Worm (Caenorhabditis elegans): ENCODE measurements around the gene ram-2.

Gene ram-2

DNA sequence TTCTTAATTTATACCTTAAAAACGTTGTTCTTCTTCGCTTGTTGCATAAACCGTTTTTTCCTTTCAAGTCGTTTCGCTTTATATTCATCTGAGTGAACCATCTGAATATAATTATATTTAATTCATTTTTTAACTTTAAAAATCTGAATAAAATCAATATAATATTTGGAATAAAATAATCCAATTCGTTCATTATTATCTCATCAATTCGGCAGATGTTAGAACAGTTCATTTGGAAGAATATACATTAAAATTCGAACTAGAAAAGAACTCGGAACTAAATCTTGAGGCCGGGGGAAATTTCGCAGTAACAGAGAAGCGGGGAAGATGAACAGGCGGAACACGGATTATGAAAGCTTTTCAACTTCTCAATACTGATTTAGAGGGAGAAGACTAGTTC is 32.2 kb upstream of the ram-2 start, which contains the start of gene F33A8.4:
TSS of gene F33A8.4 (minus strand) at position 101 of the 400 bp plus-strand sequence.
- TF ChIP-seq snpc-1.1 (tag; optimal IDR thresholded peaks at IDR 0.05; ENCODE audit: insufficient read depth), result no peak
- TF ChIP-seq T26A5.8 (tag; optimal IDR thresholded peaks at IDR 0.05), result no peak
- no peak for TF ChIP-seq repo-1 (tag; optimal IDR thresholded peaks at IDR 0.05)
- no peak for TF ChIP-seq zim-3 (tag; optimal IDR thresholded peaks at IDR 0.05)
- TF ChIP-seq madf-8 (GFP tag; conservative IDR thresholded peaks at IDR 0.05), result no peak
- TF ChIP-seq ceh-100 (GFP tag; IDR thresholded peaks at IDR 0.05), result no peak
- no peak for TF ChIP-seq attf-3 (GFP tag; conservative IDR thresholded peaks at IDR 0.05)
- no peak for TF ChIP-seq sdz-38 (tag; optimal IDR thresholded peaks at IDR 0.05)
- TF ChIP-seq ekl-4 (GFP tag; IDR thresholded peaks at IDR 0.05), result no peak
- TF ChIP-seq F10E7.11 (tag; optimal IDR thresholded peaks at IDR 0.05), result no peak
- no peak for TF ChIP-seq B0035.1 (tag; optimal IDR thresholded peaks at IDR 0.05)
- TF ChIP-seq F22D6.2 (tag; optimal IDR thresholded peaks at IDR 0.05), result no peak
- TF ChIP-seq madf-3 (GFP tag; IDR thresholded peaks at IDR 0.05), result no peak
- TF ChIP-seq ceh-91 (GFP tag; IDR thresholded peaks at IDR 0.05), result no peak
- TF ChIP-seq F33H1.4 (GFP tag; IDR thresholded peaks at IDR 0.05), result no peak
- no peak for TF ChIP-seq mxl-1 (tag; optimal IDR thresholded peaks at IDR 0.05)
- TF ChIP-seq ztf-25 (GFP tag; IDR thresholded peaks at IDR 0.05), result no peak
- TF ChIP-seq attf-6 (GFP tag; IDR thresholded peaks at IDR 0.05), result no peak
- no peak for TF ChIP-seq F49E8.2 (tag; optimal IDR thresholded peaks at IDR 0.05; ENCODE audit: insufficient read depth)

DNA sequence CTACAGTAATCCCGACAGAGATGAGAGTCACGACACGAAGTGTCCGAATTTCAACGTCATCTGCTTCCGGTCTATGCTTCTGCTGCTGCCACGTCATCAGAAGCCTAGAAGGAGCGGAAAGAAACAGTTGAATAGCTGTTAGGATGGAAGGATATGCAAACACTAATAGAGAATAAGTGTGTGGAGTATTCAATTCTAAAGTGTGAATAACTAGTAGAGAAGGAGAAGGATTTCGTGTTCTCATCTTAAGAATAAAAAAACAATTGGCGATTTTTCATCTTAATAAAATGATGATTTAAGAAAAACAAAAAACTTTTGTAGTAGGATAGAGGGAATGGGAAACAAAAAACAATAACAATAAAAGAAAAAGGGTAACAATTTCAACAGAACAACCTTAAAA is 29.2 kb upstream of the ram-2 start, which contains the start of gene col-83:
TSS of gene col-83 (minus strand) at position 101 of the 400 bp plus-strand sequence.
- TF ChIP-seq snpc-1.3 (tag; optimal IDR thresholded peaks at IDR 0.05; ENCODE audit: insufficient read depth) (no peak), B0261.1 (tag; optimal IDR thresholded peaks at IDR 0.05) (no peak), B0019.2 (GFP tag; conservative IDR thresholded peaks at IDR 0.05) (no peak), egl-18 (GFP tag; IDR thresholded peaks at IDR 0.05) (no peak), mcd-1 (GFP tag; IDR thresholded peaks at IDR 0.05) (no peak), F22D6.2 (tag; optimal IDR thresholded peaks at IDR 0.05) (no peak), nhr-27 (tag; optimal IDR thresholded peaks at IDR 0.05) (no peak), aptf-3 (GFP tag; IDR thresholded peaks at IDR 0.05) (no peak), pha-4 (tag; optimal IDR thresholded peaks at IDR 0.05) (no peak), lin-35 (GFP tag; optimal IDR thresholded peaks at IDR 0.05) (no peak), ZK185.1 (tag; optimal IDR thresholded peaks at IDR 0.05; ENCODE audit: poor library complexity, severe bottlenecking) (no peak), mes-4 (tag; optimal IDR thresholded peaks at IDR 0.05) (no peak), ztf-25 (GFP tag; IDR thresholded peaks at IDR 0.05) (no peak), madf-10 (tag; optimal IDR thresholded peaks at IDR 0.05) (no peak), T07F8.4 (tag; optimal IDR thresholded peaks at IDR 0.05) (no peak), egl-44 (GFP tag; IDR thresholded peaks at IDR 0.05) (no peak), nfya-1 (tag; optimal IDR thresholded peaks at IDR 0.05; ENCODE audit: borderline replicate concordance, insufficient read depth) (no peak)

DNA sequence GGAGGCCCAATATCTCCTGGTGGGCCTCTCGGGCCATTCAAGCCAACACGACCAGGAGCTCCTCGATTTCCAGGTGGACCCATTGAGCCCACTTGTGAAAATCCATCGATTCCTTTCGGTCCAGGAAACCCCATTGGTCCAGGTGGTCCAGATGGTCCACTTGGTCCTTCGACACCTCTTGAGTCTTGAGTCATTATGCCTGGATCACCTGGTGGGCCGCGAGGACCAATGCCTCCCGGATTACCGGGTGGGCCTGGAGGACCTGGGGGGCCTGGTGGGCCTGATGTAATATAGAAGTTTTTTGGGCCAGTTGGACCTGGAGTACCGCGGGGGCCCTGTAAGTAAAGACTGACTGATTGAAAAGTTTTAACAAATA is 27.5 kb upstream of the ram-2 start:
- TF ChIP-seq pbrm-1 (GFP tag; IDR thresholded peaks at IDR 0.05) (no peak), zfh-2 (GFP tag; conservative IDR thresholded peaks at IDR 0.05) (peak; percentile 64)

Data from whole organism, young adult.